Worm (Caenorhabditis elegans) whole organism, young adult: Measurements from ENCODE around the gene pbs-3.

Experiments used
- C17E4.6 ChIP-seq: fragments of 200-800 bp; sonication (Bioruptor generic); IDR thresholded peaks from 2 replicates; pipeline ENCODE4 v1.3.6; 2022; ENCODE audit warnings: missing genetic modification reagents, missing genetic modification characterization, missing compliant biosample characterization
- dox-1 ChIP-seq: fragments of 200-800 bp; sonication (Bioruptor generic); IDR thresholded peaks from 2 replicates; pipeline ENCODE4 v1.3.6; 2022; ENCODE audit warnings: missing genetic modification reagents, missing genetic modification characterization, missing compliant biosample characterization
- dpl-1 ChIP-seq: fragments of 150-350 bp; optimal IDR thresholded peaks from 2 replicates; lab custom pipeline; 2014; ENCODE audit warnings: missing biosample characterization, missing genetic modification reagents, missing genetic modification characterization

DNA sequence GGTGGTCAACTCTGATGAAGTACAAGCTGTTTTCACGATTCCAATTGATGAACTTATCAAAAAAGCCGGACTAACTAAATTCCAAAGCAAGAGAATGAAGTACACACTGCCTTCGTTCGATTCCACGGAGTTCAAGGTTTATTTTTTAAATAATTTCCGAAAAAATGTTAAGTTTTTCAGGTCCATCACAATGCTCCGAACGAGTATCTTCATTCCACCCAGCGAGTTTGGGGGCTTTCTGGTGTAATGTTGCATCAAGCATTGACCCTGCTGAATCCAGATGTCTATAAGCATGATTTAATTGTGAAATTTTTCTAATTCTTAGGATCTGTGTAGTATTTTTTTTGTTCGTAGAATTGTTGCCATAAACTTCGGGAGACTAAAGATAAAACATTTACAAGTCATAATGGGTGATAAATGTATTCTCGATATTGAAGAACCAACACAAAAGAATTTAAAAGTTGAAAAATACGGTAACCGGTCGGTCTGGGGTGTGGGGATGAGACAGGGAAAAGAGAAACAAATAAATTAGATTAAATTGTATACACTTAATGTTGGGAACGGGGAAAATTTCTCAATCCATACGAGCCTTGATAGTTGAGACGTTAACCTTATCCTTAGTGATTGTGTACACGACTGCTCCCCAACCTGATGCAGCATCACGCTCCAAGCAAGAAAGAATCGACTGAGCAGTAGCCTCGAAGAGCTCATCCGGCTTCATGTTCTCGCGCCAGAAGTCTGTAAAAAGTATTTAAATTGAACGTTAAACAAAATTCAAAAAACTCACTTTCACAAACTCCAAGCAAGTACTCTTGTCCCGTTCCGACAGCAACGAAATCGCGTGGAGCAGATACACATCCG is 898 bp downstream of the pbs-3 start:
- TF ChIP-seq dox-1 (GFP tag; lab: Robert Waterston, UW) (no peak), C17E4.6 (GFP tag; lab: Robert Waterston, UW) (no peak), dpl-1 (no peak)
